Worm (Caenorhabditis elegans): ENCODE results near the gene F10D7.5.

ce11 chrX:17369514-17369913, 21.9 kb downstream of the F10D7.5 start:
- TF ChIP-seq ama-1 (optimal IDR thresholded peaks at IDR 0.05) (no peak), aly-1 (tag; optimal IDR thresholded peaks at IDR 0.05) (no peak), hmbx-1 (tag; optimal IDR thresholded peaks at IDR 0.05) (no peak), flt-1 (GFP tag; IDR thresholded peaks at IDR 0.05) (no peak), ceh-13 (GFP tag; optimal IDR thresholded peaks at IDR 0.05) (no peak), hnd-1 (tag; optimal IDR thresholded peaks at IDR 0.05) (no peak), hmg-4 (GFP tag; optimal IDR thresholded peaks at IDR 0.05) (no peak), sea-1 (GFP tag; conservative IDR thresholded peaks at IDR 0.05) (no peak), F13C5.2 (tag; optimal IDR thresholded peaks at IDR 0.05) (no peak)

All from whole organism, early embryonic.